Fruit fly (Drosophila melanogaster): Measurements from ENCODE around the gene prt.
A peak's percentile ranks its signal among the peaks of the same experiment; 100 is the strongest.

prt gene

DNA sequence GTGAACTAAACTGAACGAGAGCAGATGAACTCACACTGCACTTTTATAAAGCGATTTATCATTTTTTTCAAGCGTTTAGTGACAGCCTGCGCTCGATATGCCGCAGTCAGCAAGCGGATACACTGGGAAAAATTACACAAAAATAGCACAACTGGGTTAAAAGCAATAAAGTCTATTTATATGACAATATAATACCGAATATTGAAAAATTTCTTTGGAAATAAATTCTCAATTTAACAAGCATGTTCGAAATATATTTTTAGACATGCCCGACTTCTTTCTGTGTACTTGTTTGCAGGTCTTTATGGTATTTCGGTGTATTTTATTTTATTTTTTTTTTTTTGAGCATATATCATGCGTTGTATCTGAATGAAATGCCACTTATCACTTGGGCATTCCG lies 15.1 kb upstream of the prt start (continued):
- TF ChIP-seq Mio (GFP tag; optimal IDR thresholded peaks at IDR 0.05) (peak; percentile 10), psq (GFP tag; optimal IDR thresholded peaks at IDR 0.05) (peak; percentile 76), h (GFP tag; optimal IDR thresholded peaks at IDR 0.05) (peak; percentile 90), Jra (GFP tag; optimal IDR thresholded peaks at IDR 0.05) (peak; percentile 83)

DNA sequence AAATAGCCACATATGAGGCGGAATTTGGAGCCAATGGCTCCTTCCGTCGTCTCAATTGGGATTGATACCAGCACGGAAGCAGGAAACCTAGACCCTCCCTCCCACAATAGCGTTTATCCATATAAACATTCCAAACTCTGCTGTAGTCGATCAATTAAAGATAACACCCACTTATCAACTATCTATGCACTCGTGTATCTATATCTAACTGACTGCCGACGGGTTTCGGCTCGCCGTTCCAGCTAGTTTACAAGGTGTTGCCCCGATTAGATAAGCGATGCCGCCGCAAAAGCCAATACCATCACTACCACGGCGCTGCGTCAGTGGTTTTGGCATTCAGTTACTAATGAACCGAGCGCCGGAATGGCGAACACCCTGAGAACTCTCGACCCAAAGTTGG lies 12.4 kb upstream of the prt start, which contains the start of gene CG10300:
Gene CG10300, plus strand, starts transcription at position 333 of the 400 bp plus-strand sequence.
- no peak for TF ChIP-seq CrebA (GFP tag; optimal IDR thresholded peaks at IDR 0.05; ENCODE audit: borderline replicate concordance)

DNA sequence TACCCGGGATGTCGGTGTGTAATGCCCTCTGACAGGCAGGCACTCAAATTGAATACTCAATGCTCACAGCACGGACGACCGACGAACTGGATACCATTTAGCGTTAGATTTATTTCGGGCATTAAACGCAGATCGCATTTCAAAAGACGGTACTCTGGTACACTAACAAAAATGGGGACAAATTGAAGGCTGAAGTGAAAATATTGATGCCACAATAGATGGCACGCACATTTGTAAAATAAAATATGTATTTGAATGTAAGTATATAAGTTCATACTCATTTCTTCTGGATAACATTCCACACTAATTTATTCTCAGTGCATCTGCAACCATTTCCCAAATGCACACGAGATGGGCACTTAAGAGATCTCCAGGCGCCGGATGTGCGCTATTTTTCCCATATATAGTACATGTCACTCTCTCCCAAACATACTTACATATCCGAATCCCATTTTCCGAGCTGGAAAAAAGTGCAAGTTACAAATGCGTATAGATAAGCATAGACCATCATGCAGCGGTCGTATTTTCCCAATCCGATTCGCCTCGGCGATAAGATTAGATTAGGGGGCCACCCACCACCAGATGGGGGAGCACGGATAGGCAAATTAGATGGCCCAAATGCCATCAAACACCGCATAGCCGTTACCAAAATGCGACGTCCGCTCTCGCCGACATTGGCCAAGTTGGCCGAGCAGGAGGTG lies 10.8 kb upstream of the prt start, which contains the start of gene CG10301:
Gene CG10301, plus strand, starts transcription at position 651 of the 701 bp plus-strand sequence.
- TF ChIP-seq Jra (GFP tag; optimal IDR thresholded peaks at IDR 0.05) (no peak), sv (GFP tag; optimal IDR thresholded peaks at IDR 0.05) (peak; percentile 35), CrebA (GFP tag; optimal IDR thresholded peaks at IDR 0.05; ENCODE audit: borderline replicate concordance) (no peak), Myc (optimal IDR thresholded peaks at IDR 0.05) (no peak)

DNA sequence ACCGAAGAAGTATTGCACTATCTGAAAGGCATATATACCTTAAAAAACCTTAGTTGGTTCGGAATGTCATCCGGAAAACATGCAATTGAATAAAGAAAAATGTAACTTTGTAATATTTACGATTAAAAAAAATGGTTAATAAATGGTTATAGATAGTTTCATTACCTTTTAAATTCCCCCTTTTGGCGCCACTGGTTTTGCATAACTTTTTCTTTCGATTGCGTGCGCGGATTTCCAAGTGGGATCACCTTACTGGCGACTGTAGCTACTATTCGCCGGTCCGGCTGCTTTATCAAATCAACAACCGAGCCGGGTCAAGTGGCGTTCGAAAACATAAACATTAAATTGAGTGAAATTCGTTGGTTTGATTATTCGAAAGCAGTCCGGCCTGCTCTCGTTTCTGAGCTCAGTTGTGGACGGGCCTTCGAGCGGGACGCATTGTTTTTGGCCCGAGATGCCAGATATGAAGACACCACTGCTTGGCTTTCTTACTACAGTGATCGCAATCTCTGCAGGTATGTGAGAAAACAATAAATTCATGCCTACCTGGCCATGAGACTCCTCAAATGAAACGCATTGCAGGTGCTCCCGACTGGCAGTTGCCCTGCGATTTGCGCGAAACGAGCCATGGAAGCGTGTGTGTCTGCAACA lies 5.7 kb upstream of the prt start, which contains the start of gene Gba1b:
Gene Gba1b, plus strand, starts transcription at position 422 of the 651 bp plus-strand sequence.
- TF ChIP-seq ey (GFP tag; optimal IDR thresholded peaks at IDR 0.05) = peak; percentile 21
- peak; percentile 5 for TF ChIP-seq rgr (GFP tag; optimal IDR thresholded peaks at IDR 0.05)
- TF ChIP-seq h (GFP tag; optimal IDR thresholded peaks at IDR 0.05) = peak; percentile 6
- no peak for TF ChIP-seq jim (GFP tag; optimal IDR thresholded peaks at IDR 0.05)
- peak in 1 of 2 experiments; percentile 11 for TF ChIP-seq foxo (GFP tag; optimal IDR thresholded peaks at IDR 0.05)
- no peak for TF ChIP-seq CG9705 (GFP tag; optimal IDR thresholded peaks at IDR 0.05)
- no peak for TF ChIP-seq Hnf4 (GFP tag; optimal IDR thresholded peaks at IDR 0.05)
- no peak for TF ChIP-seq OdsH (GFP tag; optimal IDR thresholded peaks at IDR 0.05)

DNA sequence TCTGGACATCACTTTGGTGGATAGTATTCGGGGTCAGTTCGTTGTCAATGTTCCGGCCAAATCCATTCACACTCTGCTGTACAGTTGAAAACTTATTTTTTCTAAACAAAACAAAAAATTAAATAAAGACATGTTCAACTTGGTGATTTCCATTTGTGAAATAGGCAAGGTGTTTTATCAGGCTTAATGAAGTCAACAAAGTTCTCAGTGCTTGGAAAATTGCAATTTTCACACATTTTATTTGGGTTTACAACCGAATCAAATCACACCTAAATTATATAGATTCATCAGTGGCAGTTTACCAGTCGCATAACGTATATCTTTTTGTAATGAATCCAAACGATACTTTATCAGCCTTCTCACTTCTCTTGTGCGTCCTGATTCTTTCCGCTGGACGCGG lies 3.6 kb upstream of the prt start, which contains the start of gene Qsox4:
Gene Qsox4, plus strand, starts transcription at position 301 of the 400 bp plus-strand sequence.
- TF ChIP-seq sage (GFP tag; optimal IDR thresholded peaks at IDR 0.05) = no peak
- no peak for TF ChIP-seq Rel (GFP tag; optimal IDR thresholded peaks at IDR 0.05)
- no peak for TF ChIP-seq Rel (tag; optimal IDR thresholded peaks at IDR 0.05)
- no peak for TF ChIP-seq psq (GFP tag; optimal IDR thresholded peaks at IDR 0.05)
- TF ChIP-seq jim (GFP tag; optimal IDR thresholded peaks at IDR 0.05) = no peak
- TF ChIP-seq Abd-B (GFP tag; optimal IDR thresholded peaks at IDR 0.05) = no peak
- no peak for TF ChIP-seq Hr78 (GFP tag; optimal IDR thresholded peaks at IDR 0.05)
- TF ChIP-seq CG9705 (GFP tag; optimal IDR thresholded peaks at IDR 0.05) = no peak
- no peak for TF ChIP-seq sv (GFP tag; optimal IDR thresholded peaks at IDR 0.05)
- no peak for TF ChIP-seq OdsH (GFP tag; optimal IDR thresholded peaks at IDR 0.05)
- no peak for TF ChIP-seq dl (GFP tag; optimal IDR thresholded peaks at IDR 0.05; ENCODE audit: insufficient read depth in 1 of 2, partially characterized antibody in 2 of 2)
- no peak for TF ChIP-seq dsf (GFP tag; optimal IDR thresholded peaks at IDR 0.05; ENCODE audit: borderline replicate concordance)
- TF ChIP-seq HLH106 (tag; optimal IDR thresholded peaks at IDR 0.05) = no peak
- TF ChIP-seq dmrt93B (GFP tag; optimal IDR thresholded peaks at IDR 0.05) = no peak
- TF ChIP-seq Dfd (GFP tag; optimal IDR thresholded peaks at IDR 0.05) = no peak
- no peak for TF ChIP-seq GATAd (GFP tag; optimal IDR thresholded peaks at IDR 0.05)
- TF ChIP-seq fru (GFP tag; optimal IDR thresholded peaks at IDR 0.05) = no peak
- no peak for TF ChIP-seq CrebA (GFP tag; optimal IDR thresholded peaks at IDR 0.05; ENCODE audit: borderline replicate concordance)
- TF ChIP-seq h (GFP tag; optimal IDR thresholded peaks at IDR 0.05) = no peak
- TF ChIP-seq CG32264 (GFP tag; optimal IDR thresholded peaks at IDR 0.05) = no peak

DNA sequence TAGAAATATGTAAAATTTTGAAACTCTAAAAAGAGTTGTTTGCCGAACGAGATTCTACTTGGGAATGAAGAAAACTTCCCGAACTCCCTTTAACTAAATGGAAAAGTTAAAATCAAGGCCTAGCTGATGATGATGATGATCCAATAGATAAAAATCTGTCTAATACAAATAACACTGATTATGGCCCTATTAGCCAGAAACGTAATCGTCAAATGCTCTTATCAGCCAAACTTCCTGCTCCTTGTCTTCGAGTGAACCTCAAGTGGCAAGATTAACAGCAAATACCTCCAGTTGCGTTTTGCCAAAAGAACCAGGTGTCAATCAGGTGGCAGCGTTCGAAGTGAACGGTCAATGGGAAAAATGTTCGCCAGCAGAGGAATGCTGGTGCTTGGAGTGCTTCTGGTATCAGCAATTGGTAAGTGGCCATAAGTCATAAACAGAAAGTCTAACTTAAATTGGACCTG lies 1.5 kb upstream of the prt start, which contains the start of the genes CG31468 and Gba1a:
Gene CG31468, minus strand, starts transcription at position 51 of the 464 bp plus-strand sequence.
Gene Gba1a, plus strand, starts transcription at position 318 of the 464 bp plus-strand sequence.
- TF ChIP-seq h (GFP tag; optimal IDR thresholded peaks at IDR 0.05) (peak; percentile 16), Vsx2 (GFP tag; optimal IDR thresholded peaks at IDR 0.05; ENCODE audit: partially characterized antibody) (peak; percentile 26), Dfd (GFP tag; optimal IDR thresholded peaks at IDR 0.05) (no peak)
